Fruit fly (Drosophila melanogaster) Kc167 (cell line): ENCODE measurements around the gene ttk.
A peak's percentile ranks its signal among the peaks of the same experiment; 100 is the strongest.

Source experiments
- Myc ChIP-seq: fragments of >200 bp; optimal IDR thresholded peaks from 2 replicates; lab custom pipeline; 2017; ENCODE audit warnings: missing external identifiers
- Sin3A ChIP-seq: fragments of >200 bp; optimal IDR thresholded peaks from 2 replicates; lab custom pipeline; 2018; ENCODE audit warnings: missing external identifiers
- h ChIP-seq: fragments of >200 bp; optimal IDR thresholded peaks from 3 replicates; lab custom pipeline; 2018; ENCODE audit warnings: missing external identifiers
- insv ChIP-seq: fragments of >200 bp; optimal IDR thresholded peaks from 3 replicates; lab custom pipeline; 2018; ENCODE audit warnings: missing external identifiers
- psq ChIP-seq: fragments of >200 bp; optimal IDR thresholded peaks from 2 replicates; lab custom pipeline; 2017; ENCODE audit warnings: missing external identifiers
- ttk ChIP-seq: sonication (Bioruptor generic); optimal IDR thresholded peaks from 2 replicates; lab custom pipeline; 2017; ENCODE audit warnings: missing external identifiers

Gene ttk

DNA sequence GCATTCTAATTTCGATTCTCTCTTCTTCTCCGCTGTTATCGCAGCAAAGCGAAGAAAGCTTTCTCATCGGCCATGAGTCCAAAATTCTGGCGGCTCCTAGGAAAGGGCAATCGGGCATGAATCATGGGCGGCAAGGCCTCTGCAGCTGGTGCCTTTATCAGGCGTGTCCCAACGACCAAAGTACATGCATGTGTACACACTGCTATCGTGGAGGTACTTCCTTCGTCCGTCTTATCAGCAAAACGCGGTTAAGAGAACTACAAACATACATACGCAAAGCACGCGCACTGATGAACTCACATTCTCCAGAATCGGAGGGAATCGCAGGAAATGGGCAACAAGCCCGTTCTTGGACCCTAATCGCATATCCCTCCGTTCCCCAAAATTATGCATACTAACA lies 5.3 kb downstream of the ttk start:
- TF ChIP-seq psq (no peak), Sin3A (lab: Kevin White, UChicago) (no peak), ttk (lab: Kevin White, UChicago) (no peak), insv (no peak), Myc (lab: Kevin White, UChicago) (no peak), h (lab: Kevin White, UChicago) (no peak)

DNA sequence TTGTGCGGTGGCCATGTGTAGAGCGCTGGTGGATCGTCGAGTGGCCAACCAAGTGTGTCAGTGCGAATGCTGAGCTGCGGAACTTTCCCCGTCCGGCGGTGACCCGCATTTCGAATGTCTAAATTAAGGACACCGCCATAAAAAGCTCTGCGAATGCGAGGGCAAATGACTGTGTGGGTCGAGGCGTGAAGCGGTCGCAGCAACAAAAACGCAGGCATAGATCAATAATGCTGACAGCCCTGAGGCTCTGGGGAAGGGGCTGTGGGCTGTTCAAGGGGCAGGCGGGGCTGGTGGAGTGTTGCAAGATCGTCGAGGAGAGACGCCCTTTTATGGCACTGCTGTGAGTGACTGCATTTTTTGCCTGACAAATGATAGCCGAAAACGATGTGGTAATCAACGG lies 5.8 kb downstream of the ttk start:
- TF ChIP-seq ttk (lab: Kevin White, UChicago) = no peak
- no peak for TF ChIP-seq Myc (lab: Kevin White, UChicago)
- no peak for TF ChIP-seq insv

DNA sequence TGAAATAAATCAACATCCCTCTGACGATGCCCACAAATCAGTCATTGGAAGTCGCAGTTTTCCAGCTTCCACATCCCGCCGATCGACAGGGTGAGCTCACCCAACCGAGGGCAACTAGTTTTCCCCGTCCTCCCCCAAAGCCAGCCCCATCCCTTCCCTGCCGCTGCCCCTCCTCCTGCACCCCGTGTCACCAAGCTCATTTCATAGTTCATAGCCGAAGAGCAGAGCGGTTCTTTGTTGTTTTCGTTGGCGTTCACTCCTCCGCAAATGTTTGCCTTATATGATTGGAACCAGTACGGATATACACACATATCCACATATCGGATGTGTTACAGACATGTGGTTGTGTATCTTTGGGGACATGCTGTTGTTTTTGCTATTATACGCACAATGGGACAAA lies 6.4 kb downstream of the ttk start:
- TF ChIP-seq Sin3A (lab: Kevin White, UChicago) (no peak), h (lab: Kevin White, UChicago) (no peak), insv (no peak), ttk (lab: Kevin White, UChicago) (no peak)

DNA sequence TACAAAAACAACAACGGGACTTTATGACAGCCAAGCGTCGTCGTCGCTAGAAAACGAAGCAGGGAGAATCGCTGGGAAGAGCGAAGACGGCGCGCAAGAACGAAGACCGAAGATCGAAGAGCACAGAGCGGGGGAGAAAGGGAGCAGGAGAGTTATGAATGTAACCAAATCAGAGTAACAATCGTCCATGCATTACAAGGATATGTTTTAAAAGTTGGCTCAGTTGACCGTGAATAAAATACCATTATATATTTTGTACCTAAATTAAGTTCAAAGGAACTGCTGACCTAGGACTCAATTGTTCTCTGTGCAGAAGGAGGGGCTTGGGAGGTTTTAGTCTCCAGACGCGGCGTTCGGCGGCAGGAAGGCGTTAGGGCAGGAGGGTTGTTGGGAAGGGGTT lies 7.8 kb downstream of the ttk start:
- TF ChIP-seq insv (no peak), Sin3A (lab: Kevin White, UChicago) (no peak), h (lab: Kevin White, UChicago) (no peak), Myc (lab: Kevin White, UChicago) (no peak), psq (no peak), ttk (lab: Kevin White, UChicago) (no peak)

DNA sequence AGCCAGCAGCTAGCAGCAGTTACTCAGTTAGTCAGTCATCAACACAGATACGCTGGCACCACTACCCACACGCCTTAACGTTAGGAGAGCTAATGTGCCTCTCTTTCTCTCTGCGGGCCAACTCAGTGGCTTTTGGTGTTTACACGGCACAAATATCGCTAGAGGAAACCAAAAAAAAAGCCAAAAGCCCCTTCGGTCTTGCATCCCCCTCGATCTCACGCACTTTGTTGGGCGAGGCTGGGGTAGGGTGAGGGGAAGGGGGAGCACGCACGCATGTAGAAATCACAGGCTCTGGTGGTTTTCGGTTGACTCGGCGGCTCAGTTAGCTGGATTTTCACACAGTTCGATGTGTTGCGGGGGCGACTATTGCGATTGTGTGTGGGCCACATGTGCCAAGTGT lies 8.3 kb downstream of the ttk start:
- no peak for TF ChIP-seq Myc (lab: Kevin White, UChicago)
- no peak for TF ChIP-seq Sin3A (lab: Kevin White, UChicago)
- TF ChIP-seq insv = no peak
- TF ChIP-seq h (lab: Kevin White, UChicago) = no peak
- no peak for TF ChIP-seq psq
- no peak for TF ChIP-seq ttk (lab: Kevin White, UChicago)

DNA sequence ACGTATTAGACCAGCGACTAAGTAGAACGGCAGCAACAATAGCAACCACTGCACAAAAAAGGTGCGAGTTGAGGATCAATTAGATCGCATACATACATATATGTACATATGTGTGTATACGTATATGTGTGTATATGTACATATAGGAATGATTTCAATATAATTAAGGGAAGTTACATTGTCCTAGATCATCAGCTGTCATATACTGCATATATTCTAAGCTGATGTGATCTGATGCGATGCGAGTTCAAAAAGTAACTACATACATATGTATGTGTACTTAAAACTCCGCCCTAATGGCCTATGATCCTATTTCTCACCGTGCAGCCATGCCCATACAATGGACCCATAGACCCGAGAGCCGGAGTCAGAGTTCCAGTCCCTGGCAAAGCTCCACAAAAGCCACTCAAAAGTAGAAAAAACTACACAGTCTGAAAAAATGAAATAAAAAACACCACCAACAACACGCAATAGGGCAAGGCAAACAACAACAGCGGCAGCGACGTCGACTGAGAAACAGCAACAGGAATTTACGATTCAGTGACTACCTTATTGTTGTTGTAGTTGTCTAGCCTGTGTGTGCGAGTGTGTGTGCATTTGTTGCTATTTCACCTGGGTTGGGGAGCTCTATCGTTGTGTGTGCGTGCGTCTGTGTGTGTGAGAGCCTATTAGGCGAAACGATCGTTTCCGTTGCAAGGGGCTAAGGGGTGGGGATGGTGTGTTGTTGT lies 9.7 kb downstream of the ttk start:
- TF ChIP-seq psq (no peak), ttk (lab: Kevin White, UChicago) (no peak), insv (no peak), h (lab: Kevin White, UChicago) (no peak), Myc (lab: Kevin White, UChicago) (no peak), Sin3A (lab: Kevin White, UChicago) (no peak)

DNA sequence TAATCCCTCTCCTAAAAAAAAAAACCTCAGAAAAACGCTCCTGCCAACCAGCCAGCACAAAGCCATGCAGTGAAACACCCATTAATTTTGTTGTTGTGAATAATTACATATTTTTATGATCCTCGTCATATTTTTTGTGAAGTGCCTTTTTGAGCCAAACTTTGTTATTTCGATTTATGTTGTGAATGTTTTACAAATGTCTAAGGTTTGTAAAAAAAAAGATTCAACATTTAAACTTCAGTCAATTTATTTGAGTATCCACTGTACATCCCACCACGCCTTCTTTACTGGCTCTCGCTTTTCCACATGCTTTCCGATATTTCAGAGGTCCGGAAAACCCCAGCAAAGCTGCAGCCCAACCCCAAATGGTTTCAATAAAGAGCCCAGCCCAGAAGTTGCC lies 10.5 kb downstream of the ttk start:
- TF ChIP-seq psq (no peak), Myc (lab: Kevin White, UChicago) (no peak), Sin3A (lab: Kevin White, UChicago) (no peak), insv (no peak)

DNA sequence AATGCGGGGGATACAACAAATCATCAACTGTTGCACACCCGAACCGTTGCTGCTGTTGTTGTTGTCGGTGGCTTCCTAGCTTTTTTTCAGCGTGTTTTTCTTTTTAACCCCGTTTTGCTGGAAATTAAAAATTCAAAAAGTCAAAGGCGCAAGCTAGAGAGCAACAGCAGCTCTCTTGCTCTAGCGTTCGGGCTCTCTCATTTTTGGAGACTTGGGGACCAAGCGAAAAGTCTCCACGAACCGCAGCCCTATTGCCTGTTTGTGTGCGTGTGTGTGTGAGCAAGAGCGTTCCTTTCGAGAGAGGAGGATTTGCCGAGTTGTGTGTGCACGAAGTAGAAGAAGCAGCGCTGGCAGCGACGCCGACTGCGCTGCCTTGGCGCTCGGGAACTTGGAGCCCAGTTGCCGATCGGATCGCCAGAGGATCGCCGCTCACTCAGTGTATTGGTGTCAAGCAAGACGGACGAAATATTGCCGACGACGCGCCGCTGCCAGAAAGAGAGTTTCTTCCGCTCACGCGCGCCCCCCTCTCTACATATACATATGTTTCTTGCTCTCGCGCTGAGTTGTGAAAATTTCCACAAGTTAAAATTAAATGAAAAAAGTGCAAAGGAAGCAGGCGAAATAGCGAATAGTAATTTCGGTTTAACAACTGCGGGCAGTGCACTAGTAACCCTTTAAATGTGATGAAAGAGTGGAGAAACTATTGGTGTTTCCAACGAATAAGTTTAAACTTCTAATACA lies 11.1 kb downstream of the ttk start:
- no peak for TF ChIP-seq ttk (lab: Kevin White, UChicago)
- TF ChIP-seq insv = peak; percentile 12
- no peak for TF ChIP-seq h (lab: Kevin White, UChicago)
- no peak for TF ChIP-seq Myc (lab: Kevin White, UChicago)
- no peak for TF ChIP-seq Sin3A (lab: Kevin White, UChicago)

DNA sequence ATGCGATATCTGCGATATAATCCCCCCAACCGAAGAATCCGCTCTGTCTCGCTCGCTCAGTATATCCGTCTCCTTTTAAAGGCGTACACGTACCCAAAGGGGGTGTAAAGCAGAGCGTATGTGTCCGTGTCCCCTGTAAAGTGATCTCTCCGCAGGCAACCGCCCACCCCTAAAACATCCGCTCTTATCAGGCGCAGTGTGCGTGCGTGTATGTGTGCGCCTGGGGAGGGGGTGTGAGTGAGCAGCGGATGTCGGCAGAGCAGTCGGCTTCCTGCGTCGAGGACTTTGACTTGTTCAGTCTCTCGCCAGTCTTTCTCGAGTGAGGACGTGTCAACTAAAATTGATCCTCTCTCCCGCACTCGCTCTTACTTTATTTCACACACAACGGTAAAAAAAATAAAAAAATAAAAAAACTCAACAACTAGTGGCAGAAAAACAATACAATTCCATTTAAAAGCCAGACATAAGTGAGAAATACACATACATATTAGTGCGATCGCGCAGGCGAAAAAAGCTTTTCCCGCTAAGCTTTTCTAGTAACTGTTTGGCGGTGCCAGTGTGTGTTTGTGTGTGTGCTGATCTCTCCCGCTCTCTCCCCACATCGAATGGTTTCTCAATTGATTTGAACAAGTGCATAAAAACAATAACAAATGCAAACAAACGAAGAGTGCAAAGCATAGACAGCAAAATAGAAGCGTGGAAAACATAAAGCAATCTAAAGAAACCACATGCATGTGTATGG lies 12.0 kb downstream of the ttk start:
- TF ChIP-seq Sin3A (lab: Kevin White, UChicago) (no peak), ttk (lab: Kevin White, UChicago) (no peak), insv (no peak), psq (no peak), h (lab: Kevin White, UChicago) (no peak), Myc (lab: Kevin White, UChicago) (no peak)

DNA sequence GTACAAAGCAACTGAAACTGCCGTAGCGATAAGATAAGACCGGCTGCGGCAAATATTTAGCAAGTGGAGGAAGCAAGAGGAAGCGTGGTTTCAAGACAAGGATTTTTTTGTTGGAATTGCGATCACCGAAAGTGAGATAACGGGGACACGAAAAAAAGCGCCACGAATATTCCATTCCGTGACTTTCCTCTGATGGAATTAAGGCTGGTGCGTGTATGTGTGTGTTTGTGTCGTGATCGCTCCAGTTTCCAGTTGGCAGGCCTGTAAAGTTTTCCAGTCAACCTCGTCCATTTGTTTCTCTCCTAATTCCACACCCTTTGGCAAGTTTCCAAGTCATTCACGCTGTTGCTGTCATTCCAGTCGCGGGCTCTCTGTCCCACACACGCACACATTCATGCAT lies 12.6 kb downstream of the ttk start:
- no peak for TF ChIP-seq h (lab: Kevin White, UChicago)
- no peak for TF ChIP-seq Myc (lab: Kevin White, UChicago)
- TF ChIP-seq psq = no peak
- TF ChIP-seq ttk (lab: Kevin White, UChicago) = no peak
- no peak for TF ChIP-seq Sin3A (lab: Kevin White, UChicago)
- TF ChIP-seq insv = no peak

DNA sequence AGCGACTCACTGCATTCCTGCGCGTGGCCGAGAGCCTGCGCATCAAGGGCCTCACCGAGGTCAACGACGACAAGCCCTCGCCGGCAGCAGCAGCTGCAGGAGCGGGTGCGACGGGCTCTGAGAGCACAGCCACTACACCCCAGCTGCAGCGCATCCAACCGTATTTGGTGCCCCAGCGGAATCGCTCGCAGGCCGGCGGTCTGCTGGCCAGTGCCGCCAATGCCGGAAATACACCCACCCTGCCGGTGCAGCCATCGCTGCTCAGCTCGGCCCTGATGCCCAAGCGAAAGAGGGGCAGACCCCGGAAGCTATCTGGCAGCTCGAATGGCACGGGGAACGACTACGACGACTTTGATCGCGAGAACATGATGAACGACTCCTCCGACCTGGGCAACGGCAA lies 14.1 kb downstream of the ttk start:
- no peak for TF ChIP-seq Myc (lab: Kevin White, UChicago)

DNA sequence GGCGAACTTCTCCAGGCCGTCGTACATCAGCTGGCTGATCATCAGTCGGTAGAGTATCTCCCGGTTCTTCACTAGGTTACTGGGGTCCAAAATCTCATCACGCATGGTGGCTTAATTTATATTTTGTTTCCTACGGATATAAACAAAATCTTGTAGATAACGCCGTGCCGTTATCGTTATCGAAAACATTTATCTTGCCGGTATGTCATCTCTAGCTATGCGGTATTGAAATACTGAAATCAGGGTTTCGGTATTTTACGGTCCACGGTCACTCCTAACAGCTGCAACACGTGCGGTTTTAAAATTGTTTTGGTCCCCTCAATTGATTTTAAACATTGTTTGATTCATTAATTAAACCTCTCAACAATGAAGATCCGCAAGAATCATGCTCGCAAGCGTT lies 23.1 kb downstream of the ttk start, which contains the start of the genes CstF50 and CG11563:
Gene CstF50, minus strand, starts transcription at position 188 of the 400 bp plus-strand sequence.
Gene CG11563, plus strand, starts transcription at position 260 of the 400 bp plus-strand sequence.
- no peak for TF ChIP-seq psq
- TF ChIP-seq ttk (lab: Kevin White, UChicago) = no peak
- TF ChIP-seq Sin3A (lab: Kevin White, UChicago) = no peak
- TF ChIP-seq insv = no peak
- no peak for TF ChIP-seq h (lab: Kevin White, UChicago)
- no peak for TF ChIP-seq Myc (lab: Kevin White, UChicago)
